ENCODE assay signal across 2 worm cellular contexts in the genomic region with DNA sequence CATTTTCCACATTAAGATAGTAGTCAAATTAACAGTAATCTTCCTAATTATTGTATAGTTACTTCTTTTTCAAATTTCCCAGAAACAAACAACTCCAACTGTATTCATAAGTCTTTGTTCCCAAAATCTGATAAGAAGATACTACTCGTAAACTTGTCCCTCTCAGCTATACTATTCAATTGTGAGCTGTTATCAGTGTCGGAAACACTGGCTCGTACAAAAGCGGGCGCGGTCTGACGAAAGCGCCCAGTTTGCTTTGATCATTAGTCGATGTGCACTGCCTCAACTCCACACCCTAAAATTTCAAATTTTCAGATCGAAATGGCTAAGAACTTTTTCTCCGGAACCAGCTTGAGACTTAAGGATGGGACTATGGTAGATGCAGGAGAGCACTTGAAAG.
A peak's percentile ranks its signal among the peaks of the same experiment; 100 is the strongest.
TF ChIP-seq lines count a peak whose summit lies in the region.

A gene (plus strand): TSS at position 291 of the 400 bp plus-strand sequence.

TF ChIP-seq in whole organism, L1 larva, 84 proteins besides CTCF, POLR2A, EP300 and RAD21 (continued from another document):
- TF ChIP-seq xbp-1 (tag; optimal IDR thresholded peaks at IDR 0.05; lab: Kevin White, UChicago) (no peak), vab-15 (tag; optimal IDR thresholded peaks at IDR 0.05; lab: Kevin White, UChicago) (no peak), aha-1 (tag; optimal IDR thresholded peaks at IDR 0.05; lab: Kevin White, UChicago) (no peak), grh-1 (GFP tag; IDR thresholded peaks at IDR 0.05; lab: Robert Waterston, UW) (no peak), ceh-82 (tag; optimal IDR thresholded peaks at IDR 0.05; lab: Kevin White, UChicago) (no peak), efl-1 (optimal IDR thresholded peaks at IDR 0.05; lab: Kevin White, UChicago) (no peak), efl-1 (GFP tag; optimal IDR thresholded peaks at IDR 0.05 in 1 of 2; lab: Kevin White, UChicago) (peak in 1 of 2 experiments; percentile 67), nhr-11 (tag; optimal IDR thresholded peaks at IDR 0.05; lab: Kevin White, UChicago) (no peak), pag-3 (tag; optimal IDR thresholded peaks at IDR 0.05; lab: Kevin White, UChicago; ENCODE audit: borderline replicate concordance, insufficient read depth) (no peak), rnt-1 (tag; optimal IDR thresholded peaks at IDR 0.05; lab: Kevin White, UChicago) (no peak), dsc-1 (tag; optimal IDR thresholded peaks at IDR 0.05; lab: Kevin White, UChicago) (no peak), lin-35 (GFP tag; optimal IDR thresholded peaks at IDR 0.05; lab: Kevin White, UChicago) (peak in 1 of 2 experiments; percentile 22), fkh-4 (tag; optimal IDR thresholded peaks at IDR 0.05; lab: Kevin White, UChicago; ENCODE audit: borderline replicate concordance) (no peak)
TF ChIP-seq in whole organism, L1 larva: peak in this region for 4.

TF ChIP-seq in whole organism, L4 larva, 104 proteins besides CTCF, POLR2A, EP300 and RAD21 (continued from another document):
- no peak for TF ChIP-seq mes-2 (tag; optimal IDR thresholded peaks at IDR 0.05; lab: Kevin White, UChicago; ENCODE audit: poor library complexity, severe bottlenecking)
- no peak for TF ChIP-seq egl-27 (tag; optimal IDR thresholded peaks at IDR 0.05; lab: Kevin White, UChicago)
- TF ChIP-seq hlh-11 (tag; optimal IDR thresholded peaks at IDR 0.05; lab: Kevin White, UChicago): peak; percentile 71
- no peak for TF ChIP-seq dmd-8 (GFP tag; IDR thresholded peaks at IDR 0.05; lab: Robert Waterston, UW)
- TF ChIP-seq F37D6.2 (tag; optimal IDR thresholded peaks at IDR 0.05; lab: Kevin White, UChicago): no peak
- TF ChIP-seq daf-8 (GFP tag; IDR thresholded peaks at IDR 0.05; lab: Robert Waterston, UW): no peak
- no peak for TF ChIP-seq lin-15B (tag; optimal IDR thresholded peaks at IDR 0.05; lab: Kevin White, UChicago)
- TF ChIP-seq nhr-48 (tag; optimal IDR thresholded peaks at IDR 0.05; lab: Kevin White, UChicago): no peak
- TF ChIP-seq nhr-102 (tag; optimal IDR thresholded peaks at IDR 0.05; lab: Kevin White, UChicago): no peak
- no peak for TF ChIP-seq nhr-111 (GFP tag; optimal IDR thresholded peaks at IDR 0.05; lab: Kevin White, UChicago)
- TF ChIP-seq F44E2.7 (GFP tag; IDR thresholded peaks at IDR 0.05; lab: Robert Waterston, UW): no peak
- TF ChIP-seq dve-1 (tag; optimal IDR thresholded peaks at IDR 0.05; lab: Kevin White, UChicago; ENCODE audit: insufficient read depth): peak; percentile 51
TF ChIP-seq in whole organism, L4 larva: peak in this region for 8.
